Worm (Caenorhabditis elegans) whole organism, late embryonic: ENCODE measurements around the gene acr-14.

Experiments
- C08G9.2 ChIP-seq: sonication (generic microtip); optimal IDR thresholded peaks from 2 replicates; lab custom pipeline; 2016; ENCODE audit warnings: mild to moderate bottlenecking, missing genetic modification characterization, moderate library complexity, missing compliant biosample characterization
- F13H6.1 ChIP-seq: sonication (generic microtip); optimal IDR thresholded peaks from 2 replicates; lab custom pipeline; 2016; ENCODE audit warnings: missing genetic modification characterization, missing compliant biosample characterization
- Y22D7AL.16 ChIP-seq: sonication (generic microtip); optimal IDR thresholded peaks from 2 replicates; lab custom pipeline; 2016; ENCODE audit warnings: missing genetic modification characterization, missing compliant biosample characterization
- ama-1 ChIP-seq: fragments of 150-350 bp; optimal IDR thresholded peaks from 2 replicates; lab custom pipeline; 2014
- ceh-19 ChIP-seq: fragments of 200-800 bp; sonication (Bioruptor generic); optimal IDR thresholded peaks from 2 replicates; lab custom pipeline; 2018; ENCODE audit warnings: mild to moderate bottlenecking, missing genetic modification characterization, missing compliant biosample characterization
- ceh-22 ChIP-seq: sonication (generic microtip); optimal IDR thresholded peaks from 2 replicates; lab custom pipeline; 2017; ENCODE audit warnings: missing biosample characterization, missing genetic modification characterization
- ceh-24 ChIP-seq: sonication (generic microtip); optimal IDR thresholded peaks from 2 replicates; lab custom pipeline; 2016; ENCODE audit warnings: mild to moderate bottlenecking, missing genetic modification characterization, missing compliant biosample characterization
- ceh-31 ChIP-seq: sonication (generic microtip); optimal IDR thresholded peaks from 2 replicates; lab custom pipeline; 2016; ENCODE audit warnings: missing genetic modification characterization, missing compliant biosample characterization
- ceh-34 ChIP-seq: sonication (generic microtip); optimal IDR thresholded peaks from 2 replicates; lab custom pipeline; 2016; ENCODE audit warnings: mild to moderate bottlenecking, missing genetic modification characterization, missing compliant biosample characterization
- ceh-45 ChIP-seq: fragments of 200-800 bp; sonication (Bioruptor generic); IDR thresholded peaks from 2 replicates; pipeline ENCODE4 v1.3.6; 2022; ENCODE audit warnings: missing genetic modification reagents, missing genetic modification characterization, missing compliant biosample characterization
- ceh-6 ChIP-seq: fragments of 200-800 bp; sonication (Bioruptor generic); optimal IDR thresholded peaks from 2 replicates; lab custom pipeline; 2018; ENCODE audit warnings: mild to moderate bottlenecking, missing genetic modification characterization, missing compliant biosample characterization
- che-1 ChIP-seq: sonication (generic microtip); optimal IDR thresholded peaks from 2 replicates; lab custom pipeline; 2016; ENCODE audit warnings: mild to moderate bottlenecking, missing genetic modification characterization, missing compliant biosample characterization
- dmd-4 ChIP-seq: sonication (generic microtip); optimal IDR thresholded peaks from 2 replicates; lab custom pipeline; 2016; ENCODE audit warnings: borderline replicate concordance, missing genetic modification characterization, missing compliant biosample characterization
- dve-1 ChIP-seq: sonication (generic microtip); optimal IDR thresholded peaks from 2 replicates; lab custom pipeline; 2017; ENCODE audit warnings: antibody characterized with exemption, mild to moderate bottlenecking, missing genetic modification characterization, missing compliant biosample characterization
- elt-2 ChIP-seq: sonication (generic microtip); optimal IDR thresholded peaks from 2 replicates; lab custom pipeline; 2016; ENCODE audit warnings: missing genetic modification reagents, missing genetic modification characterization, missing compliant biosample characterization
- eyg-1 ChIP-seq: sonication (generic microtip); optimal IDR thresholded peaks from 2 replicates; lab custom pipeline; 2016; ENCODE audit warnings: missing genotype, missing genetic modification characterization, missing compliant biosample characterization
- fax-1 ChIP-seq: sonication (generic microtip); optimal IDR thresholded peaks from 2 replicates; lab custom pipeline; 2016; ENCODE audit warnings: missing genotype, missing genetic modification characterization, missing compliant biosample characterization
- hlh-15 ChIP-seq: sonication (generic microtip); optimal IDR thresholded peaks from 2 replicates; lab custom pipeline; 2016; ENCODE audit warnings: missing genetic modification characterization, missing compliant biosample characterization
- hlh-8 ChIP-seq: sonication (generic microtip); optimal IDR thresholded peaks from 2 replicates; lab custom pipeline; 2016; ENCODE audit warnings: missing genotype, missing genetic modification characterization, missing compliant biosample characterization
- madf-2 ChIP-seq: sonication (generic microtip); optimal IDR thresholded peaks from 2 replicates; lab custom pipeline; 2017; ENCODE audit warnings: missing genetic modification characterization, missing compliant biosample characterization
- mec-3 ChIP-seq: sonication (generic microtip); optimal IDR thresholded peaks from 2 replicates; lab custom pipeline; 2016; ENCODE audit warnings: borderline replicate concordance, missing genetic modification characterization, missing compliant biosample characterization
- nhr-232 ChIP-seq: sonication (generic microtip); optimal IDR thresholded peaks from 2 replicates; lab custom pipeline; 2016; ENCODE audit warnings: missing genetic modification characterization, missing compliant biosample characterization
- odd-2 ChIP-seq: sonication (generic microtip); optimal IDR thresholded peaks from 2 replicates; lab custom pipeline; 2017; ENCODE audit warnings: antibody characterized with exemption, mild to moderate bottlenecking, missing genetic modification characterization, missing compliant biosample characterization
- pat-9 ChIP-seq: fragments of 200-800 bp; sonication (Bioruptor generic); optimal IDR thresholded peaks from 2 replicates; lab custom pipeline; 2018; ENCODE audit warnings: mild to moderate bottlenecking, missing genetic modification characterization, moderate library complexity, missing compliant biosample characterization
- pax-1 ChIP-seq: fragments of 150-350 bp; optimal IDR thresholded peaks from 2 replicates; lab custom pipeline; 2014; ENCODE audit warnings: missing biosample characterization, missing genetic modification characterization
- pha-4 ChIP-seq: fragments of 150-350 bp; optimal IDR thresholded peaks from 2 replicates; lab custom pipeline; 2018; ENCODE audit warnings: missing biosample characterization, missing genetic modification reagents, missing genetic modification characterization
- pqm-1 ChIP-seq: sonication (generic microtip); optimal IDR thresholded peaks from 2 replicates; lab custom pipeline; 2016; ENCODE audit warnings: missing genetic modification characterization, missing compliant biosample characterization
- pros-1 ChIP-seq: fragments of 150-350 bp; optimal IDR thresholded peaks from 2 replicates; lab custom pipeline; 2014; ENCODE audit warnings: missing biosample characterization, missing genetic modification reagents, missing genetic modification characterization
- ref-2 ChIP-seq: sonication (generic microtip); optimal IDR thresholded peaks from 2 replicates; lab custom pipeline; 2016; ENCODE audit warnings: missing genetic modification characterization, missing compliant biosample characterization
- rnt-1 ChIP-seq: sonication (generic microtip); optimal IDR thresholded peaks from 2 replicates; lab custom pipeline; 2016; ENCODE audit warnings: missing genetic modification characterization, missing compliant biosample characterization
- sdc-2 ChIP-seq: sonication (generic microtip); optimal IDR thresholded peaks from 2 replicates; lab custom pipeline; 2016; ENCODE audit warnings: missing genotype, missing genetic modification characterization, missing compliant biosample characterization
- sox-2 ChIP-seq: fragments of 200-800 bp; sonication (Bioruptor generic); IDR thresholded peaks from 2 replicates; pipeline ENCODE4 v1.3.6; 2022; ENCODE audit warnings: missing genetic modification reagents, missing genetic modification characterization, missing compliant biosample characterization
- tbx-7 ChIP-seq: sonication (generic microtip); optimal IDR thresholded peaks from 2 replicates; lab custom pipeline; 2016; ENCODE audit warnings: missing genotype, missing genetic modification characterization, missing compliant biosample characterization
- ttx-3 ChIP-seq: sonication (generic microtip); optimal IDR thresholded peaks from 2 replicates; lab custom pipeline; 2016; ENCODE audit warnings: missing genetic modification reagents, missing genetic modification characterization, missing compliant biosample characterization
- unc-55 ChIP-seq: sonication (generic microtip); optimal IDR thresholded peaks from 2 replicates; lab custom pipeline; 2017; ENCODE audit warnings: missing biosample characterization, missing genetic modification reagents, missing genetic modification characterization
- unc-86 ChIP-seq: sonication (generic microtip); optimal IDR thresholded peaks from 2 replicates; lab custom pipeline; 2016; ENCODE audit warnings: missing genetic modification characterization, missing compliant biosample characterization
- zip-5 ChIP-seq: sonication (generic microtip); optimal IDR thresholded peaks from 2 replicates; lab custom pipeline; 2016; ENCODE audit warnings: missing genetic modification characterization, missing compliant biosample characterization
- ztf-16 ChIP-seq: sonication (generic microtip); optimal IDR thresholded peaks from 2 replicates; lab custom pipeline; 2017; ENCODE audit warnings: missing genetic modification characterization, missing compliant biosample characterization

Gene acr-14

ce11 chrII:8180281-8180680, 3.3 kb upstream of the acr-14 start, which contains the start of gene T05C12.4:
T05C12.4 (minus strand) TSS chrII:8180381.
- TF ChIP-seq pqm-1 (tag; lab: Kevin White, UChicago) = no peak
- TF ChIP-seq Y22D7AL.16 (tag; lab: Kevin White, UChicago) = no peak
- TF ChIP-seq ceh-31 (tag; lab: Kevin White, UChicago) = no peak
- TF ChIP-seq che-1 (tag; lab: Kevin White, UChicago) = no peak
- TF ChIP-seq F13H6.1 (tag; lab: Kevin White, UChicago) = no peak
- TF ChIP-seq tbx-7 (tag; lab: Kevin White, UChicago) = no peak
- TF ChIP-seq ceh-22 (tag; lab: Kevin White, UChicago) = no peak
- TF ChIP-seq dmd-4 (tag; lab: Kevin White, UChicago) = no peak
- no peak for TF ChIP-seq nhr-232 (tag; lab: Kevin White, UChicago)
- no peak for TF ChIP-seq sdc-2 (tag; lab: Kevin White, UChicago)
- TF ChIP-seq zip-5 (tag; lab: Kevin White, UChicago) = no peak
- no peak for TF ChIP-seq mec-3 (tag; lab: Kevin White, UChicago)

ce11 chrII:8178614-8179013, 1.6 kb upstream of the acr-14 start:
- no peak for TF ChIP-seq ceh-19

ce11 chrII:8174148-8174547, 2.8 kb downstream of the acr-14 start:
- TF ChIP-seq dve-1 (no peak), C08G9.2 (tag; lab: Kevin White, UChicago) (no peak), elt-2 (no peak), unc-55 (GFP tag; lab: Kevin White, UChicago) (no peak), ref-2 (tag; lab: Kevin White, UChicago) (no peak), pros-1 (tag; lab: Kevin White, UChicago) (no peak), ceh-34 (tag; lab: Kevin White, UChicago) (no peak), odd-2 (tag; lab: Kevin White, UChicago) (no peak), ceh-24 (tag; lab: Kevin White, UChicago) (no peak), fax-1 (no peak), ceh-6 (no peak), madf-2 (tag; lab: Kevin White, UChicago) (no peak), ama-1 (lab: Kevin White, UChicago) (no peak), rnt-1 (tag; lab: Kevin White, UChicago) (no peak), pqm-1 (tag; lab: Kevin White, UChicago) (no peak), sox-2 (GFP tag; lab: Robert Waterston, UW) (no peak), hlh-15 (no peak)

ce11 chrII:8173449-8173848, 3.5 kb downstream of the acr-14 start, which contains the start of the genes decr-1.3 and T05C12.1:
decr-1.3 (minus strand) TSS chrII:8173549.
T05C12.1 (plus strand) TSS chrII:8173680.
- TF ChIP-seq unc-55 (GFP tag; lab: Kevin White, UChicago) (no peak), fax-1 (no peak), pqm-1 (tag; lab: Kevin White, UChicago) (no peak), pha-4 (tag; lab: Kevin White, UChicago) (no peak), tbx-7 (tag; lab: Kevin White, UChicago) (no peak)

- no peak for TF ChIP-seq ceh-24 (tag; lab: Kevin White, UChicago)
- TF ChIP-seq unc-86 (tag; lab: Kevin White, UChicago) = no peak
- TF ChIP-seq ceh-31 (tag; lab: Kevin White, UChicago) = no peak
- no peak for TF ChIP-seq ceh-45 (GFP tag; lab: Robert Waterston, UW)
- no peak for TF ChIP-seq mec-3 (tag; lab: Kevin White, UChicago)
- no peak for TF ChIP-seq hlh-8 (tag; lab: Kevin White, UChicago)
- no peak for TF ChIP-seq Y22D7AL.16 (tag; lab: Kevin White, UChicago)
- TF ChIP-seq pax-1 (tag; lab: Kevin White, UChicago) = no peak
- TF ChIP-seq madf-2 (tag; lab: Kevin White, UChicago) = no peak
- TF ChIP-seq ceh-19 = no peak
- no peak for TF ChIP-seq eyg-1 (tag; lab: Kevin White, UChicago)
- no peak for TF ChIP-seq pat-9 (tag; lab: Kevin White, UChicago)
- TF ChIP-seq ztf-16 (tag; lab: Kevin White, UChicago) = no peak
- no peak for TF ChIP-seq dmd-4 (tag; lab: Kevin White, UChicago)
- no peak for TF ChIP-seq ttx-3
Observed at ce11 chrII:8170374-8170773, 6.6 kb downstream of the acr-14 start, which contains the start of gene T05C12.11. T05C12.11 (minus strand) TSS chrII:8170474.
